Fruit fly (Drosophila melanogaster) whole organism, adult: ENCODE measurements around the gene Cpr78Cb.

Source experiments
- CG11617 ChIP-seq: fragments of 200-800 bp; sonication (Bioruptor generic); optimal IDR thresholded peaks from 2 replicates; lab custom pipeline; 2017; ENCODE audit warnings: mild to moderate bottlenecking, missing biosample characterization, missing genetic modification reagents, missing genetic modification characterization
- CG12768 ChIP-seq: fragments of 200-800 bp; sonication (Bioruptor generic); optimal IDR thresholded peaks from 2 replicates; lab custom pipeline; 2017; ENCODE audit warnings: missing biosample characterization, missing genetic modification characterization, mild to moderate bottlenecking, moderate library complexity, missing genetic modification reagents
- CG14711 ChIP-seq: fragments of 200-800 bp; sonication (Bioruptor generic); optimal IDR thresholded peaks from 2 replicates; lab custom pipeline; 2018; ENCODE audit warnings: missing biosample characterization, mild to moderate bottlenecking, missing genetic modification characterization, moderate library complexity
- CG1620 ChIP-seq: fragments of 200-800 bp; sonication (Bioruptor generic); optimal IDR thresholded peaks from 2 replicates; lab custom pipeline; 2016; ENCODE audit warnings: missing biosample characterization, missing genetic modification characterization
- CG33017 ChIP-seq: fragments of 200-800 bp; sonication (Bioruptor generic); optimal IDR thresholded peaks from 2 replicates; lab custom pipeline; 2018; ENCODE audit warnings: missing biosample characterization, mild to moderate bottlenecking, missing genetic modification characterization, moderate library complexity
- CG5204 ChIP-seq: fragments of 200-800 bp; sonication (Bioruptor generic); optimal IDR thresholded peaks from 2 replicates; lab custom pipeline; 2016; ENCODE audit warnings: missing biosample characterization, missing genetic modification characterization
- CG7045 ChIP-seq: fragments of 200-800 bp; sonication (Bioruptor generic); optimal IDR thresholded peaks from 2 replicates; lab custom pipeline; 2017; ENCODE audit warnings: missing biosample characterization, mild to moderate bottlenecking, missing genetic modification characterization
- CG7101 ChIP-seq: fragments of 200-800 bp; sonication (Bioruptor generic); optimal IDR thresholded peaks from 2 replicates; lab custom pipeline; 2018; ENCODE audit warnings: missing biosample characterization, mild to moderate bottlenecking, missing genetic modification characterization, moderate library complexity
- Clk ChIP-seq: fragments of 200-800 bp; sonication (Bioruptor generic); optimal IDR thresholded peaks from 2 replicates; lab custom pipeline; 2017; ENCODE audit warnings: missing biosample characterization, missing genetic modification characterization
- Crg-1 ChIP-seq: fragments of 200-800 bp; sonication (Bioruptor generic); optimal IDR thresholded peaks from 2 replicates; lab custom pipeline; 2016; ENCODE audit warnings: missing biosample characterization, missing genetic modification characterization
- Hr96 ChIP-seq: fragments of 200-800 bp; sonication (Bioruptor generic); optimal IDR thresholded peaks from 2 replicates; lab custom pipeline; 2016; ENCODE audit warnings: missing biosample characterization, missing genetic modification characterization
- Mnt ChIP-seq: fragments of 200-800 bp; sonication (Bioruptor generic); optimal IDR thresholded peaks from 2 replicates; lab custom pipeline; 2016; ENCODE audit warnings: missing biosample characterization, mild to moderate bottlenecking, missing genetic modification characterization
- bab1 ChIP-seq: fragments of 200-800 bp; sonication (Bioruptor generic); optimal IDR thresholded peaks from 3 replicates; lab custom pipeline; 2019; ENCODE audit warnings: missing biosample characterization, mild to moderate bottlenecking, missing genetic modification characterization, moderate library complexity
- cic ChIP-seq: fragments of 200-800 bp; sonication (Bioruptor generic); optimal IDR thresholded peaks from 2 replicates; lab custom pipeline; 2017; ENCODE audit warnings: missing biosample characterization, mild to moderate bottlenecking, missing genetic modification characterization, moderate library complexity
- cnc ChIP-seq, 2 experiments: fragments of >200 bp; optimal IDR thresholded peaks; 2 replicates each; lab custom pipeline; 2017
- kay ChIP-seq: fragments of 200-800 bp; sonication (Bioruptor generic); peaks from one replicate; lab custom pipeline; 2016; ENCODE audit warnings: missing biosample characterization, missing genetic modification characterization, borderline replicate concordance
- ovo ChIP-seq: fragments of 200-800 bp; sonication (Bioruptor generic); optimal IDR thresholded peaks from 2 replicates; lab custom pipeline; 2016; ENCODE audit warnings: missing biosample characterization, missing genetic modification characterization
- pad ChIP-seq: fragments of 200-800 bp; sonication (Bioruptor generic); optimal IDR thresholded peaks from 3 replicates; lab custom pipeline; 2017; ENCODE audit warnings: missing biosample characterization, missing genetic modification characterization, mild to moderate bottlenecking, moderate library complexity, missing genetic modification reagents
- tj ChIP-seq: fragments of 200-800 bp; sonication (Bioruptor generic); optimal IDR thresholded peaks from 3 replicates; lab custom pipeline; 2017; ENCODE audit warnings: missing biosample characterization, mild to moderate bottlenecking, missing genetic modification characterization, moderate library complexity
- toe ChIP-seq: fragments of 200-800 bp; sonication (Bioruptor generic); optimal IDR thresholded peaks from 2 replicates; lab custom pipeline; 2016; ENCODE audit warnings: missing biosample characterization, missing genetic modification characterization

Cpr78Cb gene

DNA sequence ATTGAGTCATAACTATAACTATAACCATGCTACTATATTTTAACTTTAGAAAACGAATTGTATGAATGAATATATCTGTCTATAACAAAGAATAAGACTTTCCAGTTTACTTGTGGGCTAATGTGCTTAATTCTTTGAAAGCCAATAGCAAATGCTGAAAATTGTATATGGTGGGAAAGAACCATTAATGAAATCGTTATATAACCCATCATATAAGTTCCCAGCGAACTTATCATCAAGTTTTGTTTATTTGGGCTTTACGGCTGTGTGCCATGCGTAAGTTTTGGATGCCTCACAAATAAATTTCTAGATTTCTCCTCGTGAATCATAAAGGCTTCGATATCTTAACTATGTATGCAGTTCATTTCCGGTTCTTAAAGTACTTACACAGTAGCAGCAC is 10.5 kb upstream of the Cpr78Cb start:
- no peak for TF ChIP-seq Clk (GFP tag; lab: Kevin White, UChicago)
- TF ChIP-seq CG5204 (GFP tag; lab: Kevin White, UChicago), result no peak
- TF ChIP-seq bab1 (GFP tag; lab: Kevin White, UChicago), result no peak
- no peak for TF ChIP-seq ovo (GFP tag; lab: Kevin White, UChicago)

DNA sequence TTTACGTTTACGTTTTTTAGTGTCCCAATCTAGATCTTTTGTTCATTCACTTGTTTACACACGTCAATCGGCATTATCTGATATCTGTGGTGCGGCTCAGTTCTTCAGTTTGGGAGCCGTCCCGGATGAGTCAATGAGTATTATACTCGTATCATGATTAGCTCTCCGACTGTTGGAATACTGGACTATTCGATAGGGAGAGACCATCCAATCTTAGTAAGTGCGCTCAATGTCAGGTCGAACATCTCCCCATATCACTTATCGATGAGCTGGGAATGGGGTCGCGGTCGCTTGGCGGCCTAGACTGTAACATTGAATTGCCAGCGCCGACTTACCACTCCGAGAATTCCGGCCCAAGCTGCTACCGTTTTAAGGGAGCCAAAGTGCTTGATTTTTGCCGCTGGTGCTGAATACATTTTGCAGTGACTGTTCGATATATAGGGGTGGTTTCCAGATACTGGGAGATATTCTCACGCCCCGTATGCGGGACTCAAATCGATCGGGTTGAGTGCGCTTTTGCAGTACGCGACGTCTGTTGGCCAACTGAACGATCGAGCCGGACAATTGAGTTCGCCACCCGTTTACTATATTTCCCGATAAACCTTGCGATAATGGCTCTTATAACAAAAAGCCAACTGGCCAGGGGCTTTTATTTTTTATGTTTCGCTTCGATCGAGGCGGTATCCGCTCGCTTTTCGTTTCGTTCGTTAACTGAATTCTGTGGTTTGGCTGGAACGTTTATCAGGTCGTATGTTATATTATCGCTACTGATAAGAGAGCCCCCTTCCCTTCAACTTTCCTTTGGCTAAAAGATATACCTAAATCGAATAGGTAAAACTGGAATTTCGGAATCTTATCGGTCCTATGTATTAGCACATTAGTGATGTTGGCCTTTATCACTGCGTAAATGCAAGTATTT is 9.3 kb upstream of the Cpr78Cb start:
- TF ChIP-seq pad (GFP tag; lab: Kevin White, UChicago), result no peak
- peak; percentile 27 for TF ChIP-seq cic

DNA sequence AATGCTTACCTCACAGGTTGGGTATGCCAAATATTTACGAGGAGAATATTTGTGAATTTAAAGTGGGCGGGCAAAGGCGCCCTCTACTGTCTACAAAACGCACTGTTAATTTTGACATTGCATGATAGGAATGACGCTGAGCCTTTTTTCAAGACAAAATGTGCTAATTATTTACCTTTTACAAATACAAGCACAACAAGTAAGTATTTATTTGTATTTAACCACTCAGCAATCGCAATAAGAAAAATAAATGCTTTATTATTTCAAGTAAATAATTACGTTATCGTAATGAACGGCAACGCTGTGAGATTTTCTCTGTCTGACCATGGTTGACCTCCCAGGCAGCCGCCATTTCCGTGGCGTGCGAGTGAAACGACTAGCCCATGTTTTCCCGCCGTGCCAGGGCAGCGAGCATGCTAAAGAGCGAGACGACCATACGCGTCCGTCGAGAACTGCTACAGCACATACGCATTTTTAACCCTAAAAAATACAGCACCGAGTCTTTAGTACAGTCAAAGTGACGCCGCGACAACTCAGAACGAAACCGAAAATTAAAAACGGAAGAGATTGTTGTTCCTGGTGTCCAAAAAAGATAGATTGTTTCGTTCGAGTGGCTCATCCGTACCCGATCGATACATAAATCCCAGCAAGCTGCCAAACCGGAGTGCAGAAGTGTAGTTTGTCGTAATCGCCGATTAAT is 8.5 kb upstream of the Cpr78Cb start, which contains the start of the genes CG12974 and pzg:
Gene CG12974 (minus strand): TSS at position 324 of the 700 bp plus-strand sequence.
Gene pzg (plus strand): TSS at position 461 of the 700 bp plus-strand sequence.
- peak; percentile 65 for TF ChIP-seq Clk (GFP tag; lab: Kevin White, UChicago)
- TF ChIP-seq Mnt (GFP tag; lab: Kevin White, UChicago), result peak; percentile 77
- peak; percentile 84 for TF ChIP-seq CG11617 (GFP tag; lab: Kevin White, UChicago)
- peak; percentile 84 for TF ChIP-seq CG1620 (GFP tag; lab: Kevin White, UChicago)
- peak; percentile 97 for TF ChIP-seq bab1 (GFP tag; lab: Kevin White, UChicago)
- TF ChIP-seq CG5204 (GFP tag; lab: Kevin White, UChicago), result no peak
- TF ChIP-seq pad (GFP tag; lab: Kevin White, UChicago), result peak; percentile 77
- peak; percentile 70 for TF ChIP-seq CG7045 (GFP tag; lab: Kevin White, UChicago)
- TF ChIP-seq cic, result no peak
- TF ChIP-seq CG12768, result no peak
- peak; percentile 77 for TF ChIP-seq toe (GFP tag; lab: Kevin White, UChicago)
- TF ChIP-seq Crg-1, result peak; percentile 50
- peak; percentile 66 for TF ChIP-seq Hr96
- peak; percentile 73 for TF ChIP-seq tj (GFP tag; lab: Kevin White, UChicago)
- TF ChIP-seq ovo (GFP tag; lab: Kevin White, UChicago), result peak; percentile 58
- TF ChIP-seq kay (GFP tag; lab: Kevin White, UChicago), result no peak
- peak; percentile 46 for TF ChIP-seq CG33017 (tag; lab: Kevin White, UChicago)
- TF ChIP-seq CG7101 (tag; lab: Kevin White, UChicago), result peak; percentile 70
- peak; percentile 58 for TF ChIP-seq CG14711
- no peak for TF ChIP-seq cnc (optimal IDR thresholded peaks at IDR 0.05; lab: Kevin White, UChicago)

DNA sequence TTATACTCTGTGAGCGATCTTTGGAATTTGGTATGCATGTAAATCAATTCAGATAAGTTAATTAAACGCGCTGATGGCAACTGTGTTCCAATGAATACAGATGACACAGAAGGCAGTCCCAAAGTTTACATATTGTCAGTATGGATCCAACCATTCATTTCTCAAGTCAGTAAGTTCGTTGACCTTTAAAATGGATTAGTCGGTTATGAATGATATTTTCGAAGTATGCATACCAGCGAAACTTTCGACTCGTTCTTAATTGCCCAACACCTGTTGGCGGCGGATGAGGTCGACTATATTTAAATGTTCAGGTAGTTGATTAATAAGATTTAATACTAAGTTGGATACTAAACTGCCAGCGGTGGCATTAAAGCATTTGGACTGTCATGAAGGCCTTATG is 4.0 kb upstream of the Cpr78Cb start:
- no peak for TF ChIP-seq CG7045 (GFP tag; lab: Kevin White, UChicago)
- no peak for TF ChIP-seq toe (GFP tag; lab: Kevin White, UChicago)
- TF ChIP-seq CG1620 (GFP tag; lab: Kevin White, UChicago), result no peak
- TF ChIP-seq CG14711, result no peak
- no peak for TF ChIP-seq CG12768
- TF ChIP-seq CG7101 (tag; lab: Kevin White, UChicago), result no peak

DNA sequence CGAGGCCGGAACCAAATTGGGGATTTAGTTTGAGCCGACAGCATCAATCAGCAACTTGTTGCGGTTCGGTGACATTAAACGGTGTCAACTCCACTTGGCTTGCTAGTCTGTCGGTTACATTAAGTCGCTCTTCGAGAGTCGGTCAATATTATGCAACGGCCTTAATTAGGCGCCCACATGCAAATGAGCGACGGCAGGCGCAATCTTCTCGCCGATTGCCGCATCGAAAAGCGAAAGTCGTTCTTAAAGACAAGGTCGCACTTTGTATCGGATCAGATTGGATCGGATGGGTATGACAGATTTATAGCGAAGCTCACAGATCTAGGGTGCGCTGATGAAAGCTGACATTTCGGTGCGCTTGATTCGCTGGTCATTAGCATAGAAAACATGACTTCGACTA is 3.2 kb upstream of the Cpr78Cb start:
- TF ChIP-seq CG14711 (no peak), cic (no peak), kay (GFP tag; lab: Kevin White, UChicago) (no peak), CG7101 (tag; lab: Kevin White, UChicago) (no peak), CG33017 (tag; lab: Kevin White, UChicago) (no peak), tj (GFP tag; lab: Kevin White, UChicago) (no peak), Mnt (GFP tag; lab: Kevin White, UChicago) (no peak), CG5204 (GFP tag; lab: Kevin White, UChicago) (no peak), CG1620 (GFP tag; lab: Kevin White, UChicago) (no peak), Clk (GFP tag; lab: Kevin White, UChicago) (no peak), CG12768 (no peak), bab1 (GFP tag; lab: Kevin White, UChicago) (no peak), CG7045 (GFP tag; lab: Kevin White, UChicago) (no peak), ovo (GFP tag; lab: Kevin White, UChicago) (no peak), Hr96 (no peak), pad (GFP tag; lab: Kevin White, UChicago) (no peak), CG11617 (GFP tag; lab: Kevin White, UChicago) (no peak), cnc (optimal IDR thresholded peaks at IDR 0.05; lab: Kevin White, UChicago) (no peak)

DNA sequence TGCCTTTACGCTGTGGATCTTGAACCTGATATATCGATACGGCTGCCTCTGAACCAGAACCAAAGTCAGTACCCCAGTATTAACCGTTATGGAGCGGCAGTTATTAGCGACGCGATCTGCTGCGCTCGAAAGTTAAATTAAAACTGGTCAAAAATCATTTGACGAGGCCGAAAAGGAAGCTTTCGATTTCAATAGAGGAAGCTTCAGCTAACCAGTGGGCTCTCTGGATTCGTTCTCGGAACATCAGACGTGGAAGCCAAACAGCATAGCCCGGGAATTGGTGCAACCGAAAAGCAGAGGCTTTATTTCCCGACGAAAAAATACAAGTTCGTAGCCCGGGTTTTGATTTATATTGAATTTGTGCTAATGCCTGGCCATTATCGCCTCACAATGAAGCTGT is 1.6 kb upstream of the Cpr78Cb start, which contains the start of gene Cpr78Ca:
Gene Cpr78Ca (minus strand): TSS at position 101 of the 400 bp plus-strand sequence.
- no peak for TF ChIP-seq ovo (GFP tag; lab: Kevin White, UChicago)
